Fruit fly (Drosophila melanogaster): ENCODE measurements around the gene Ir94c.

DNA sequence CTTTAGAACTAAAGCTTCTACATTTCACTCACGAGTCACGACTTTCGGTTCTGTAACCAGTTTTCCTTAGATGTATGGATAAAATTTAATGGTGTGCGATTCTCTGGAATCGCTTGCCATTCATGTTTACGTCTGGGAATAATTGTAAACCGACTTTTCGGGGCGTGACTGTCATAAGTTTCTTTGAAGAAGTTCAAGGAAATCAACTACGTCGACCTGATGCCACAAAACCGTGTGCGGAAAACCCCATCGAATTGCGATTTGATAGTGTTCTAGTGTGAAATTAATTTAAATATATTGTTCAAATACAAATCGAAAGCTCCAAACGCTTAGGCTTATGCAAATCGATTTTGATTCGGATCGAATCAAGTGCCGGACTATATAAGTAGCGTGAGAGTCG, 32.5 kb downstream of the Ir94c start, which contains the start of gene BomBc3:
- TF ChIP-seq pan (optimal IDR thresholded peaks at IDR 0.05) (no peak), psq (optimal IDR thresholded peaks at IDR 0.05) (no peak), Dll (optimal IDR thresholded peaks at IDR 0.05) (no peak), usp (GFP tag; optimal IDR thresholded peaks at IDR 0.05) (no peak)

Data from whole organism.